Worm (Caenorhabditis elegans) whole organism, L4 larva: ENCODE data around the gene ceh-91.

Source experiments
- F10B5.3 ChIP-seq: sonication (generic microtip); optimal IDR thresholded peaks from 2 replicates; lab custom pipeline; 2016; ENCODE audit warnings: mild to moderate bottlenecking, missing genetic modification characterization, missing compliant biosample characterization
- F26F4.8 ChIP-seq: fragments of 200-800 bp; sonication (Bioruptor generic); conservative IDR thresholded peaks from 2 replicates; pipeline ENCODE4 v1.3.6; 2022; ENCODE audit warnings: missing genetic modification characterization, missing compliant biosample characterization
- F37D6.2 ChIP-seq: sonication (generic microtip); optimal IDR thresholded peaks from 2 replicates; lab custom pipeline; 2016; ENCODE audit warnings: mild to moderate bottlenecking, missing genetic modification characterization, missing compliant biosample characterization
- Y5F2A.4 ChIP-seq: fragments of 200-800 bp; sonication (Bioruptor generic); optimal IDR thresholded peaks from 2 replicates; lab custom pipeline; 2018; ENCODE audit warnings: mild to moderate bottlenecking, missing genetic modification characterization, missing compliant biosample characterization
- Y75B8A.6 ChIP-seq: fragments of 200-800 bp; sonication (Bioruptor generic); IDR thresholded peaks from 2 replicates; pipeline ENCODE4 v1.3.6; 2022; ENCODE audit warnings: missing genetic modification reagents, missing genetic modification characterization, missing compliant biosample characterization
- ama-1 ChIP-seq: fragments of 150-350 bp; optimal IDR thresholded peaks from 2 replicates; lab custom pipeline; 2014; ENCODE audit warnings: inconsistent platforms, mixed read lengths
- attf-4 ChIP-seq: sonication (generic microtip); optimal IDR thresholded peaks from 3 replicates; lab custom pipeline; 2017; ENCODE audit warnings: missing biosample characterization, missing genetic modification characterization
- ceh-62 ChIP-seq: sonication (generic microtip); optimal IDR thresholded peaks from 2 replicates; lab custom pipeline; 2017; ENCODE audit warnings: missing biosample characterization, missing genetic modification characterization
- daf-8 ChIP-seq: fragments of 200-800 bp; sonication (Bioruptor generic); IDR thresholded peaks from 2 replicates; pipeline ENCODE4 v1.3.6; 2022; ENCODE audit warnings: missing genetic modification characterization, missing compliant biosample characterization
- dmd-9 ChIP-seq: fragments of 200-800 bp; sonication (Bioruptor generic); IDR thresholded peaks from 2 replicates; pipeline ENCODE4 v1.3.6; 2022; ENCODE audit warnings: missing genetic modification reagents, missing genetic modification characterization, missing compliant biosample characterization
- dve-1 ChIP-seq: sonication (generic microtip); optimal IDR thresholded peaks from 2 replicates; lab custom pipeline; 2017; ENCODE audit warnings: antibody characterized with exemption, mild to moderate bottlenecking, missing genetic modification characterization, missing compliant biosample characterization; ENCODE audit not compliant: insufficient read depth
- egl-27 ChIP-seq: sonication (generic microtip); optimal IDR thresholded peaks from 3 replicates; lab custom pipeline; 2017; ENCODE audit warnings: missing biosample characterization, missing genetic modification reagents, missing genetic modification characterization
- egl-43 ChIP-seq: fragments of 200-800 bp; sonication (Bioruptor generic); IDR thresholded peaks from 2 replicates; pipeline ENCODE4 v1.3.6; 2022; ENCODE audit warnings: missing genetic modification reagents, missing genetic modification characterization, missing compliant biosample characterization
- fkh-10 ChIP-seq: fragments of 150-350 bp; optimal IDR thresholded peaks from 2 replicates; lab custom pipeline; 2014; ENCODE audit warnings: missing biosample characterization, missing genetic modification reagents, missing genetic modification characterization
- fos-1 ChIP-seq: fragments of 150-350 bp; optimal IDR thresholded peaks from 2 replicates; lab custom pipeline; 2014; ENCODE audit warnings: missing biosample characterization, missing genetic modification characterization
- hlh-11 ChIP-seq: fragments of 200-800 bp; sonication (Bioruptor generic); optimal IDR thresholded peaks from 2 replicates; lab custom pipeline; 2018; ENCODE audit warnings: mild to moderate bottlenecking, missing genetic modification characterization, missing compliant biosample characterization
- lim-7 ChIP-seq: fragments of 200-800 bp; sonication (Bioruptor generic); IDR thresholded peaks from 2 replicates; pipeline ENCODE4 v1.3.6; 2022; ENCODE audit warnings: missing genetic modification characterization, missing compliant biosample characterization
- lin-39 ChIP-seq: fragments of 150-350 bp; optimal IDR thresholded peaks from 2 replicates; lab custom pipeline; 2014; ENCODE audit warnings: missing biosample characterization, missing genetic modification reagents, missing genetic modification characterization
- madf-9 ChIP-seq: fragments of 200-800 bp; sonication (Bioruptor generic); conservative IDR thresholded peaks from 2 replicates; pipeline ENCODE4 v1.3.6; 2022; ENCODE audit warnings: missing genetic modification reagents, missing genetic modification characterization, missing compliant biosample characterization
- mdt-29 ChIP-seq: fragments of 200-800 bp; sonication (Bioruptor generic); IDR thresholded peaks from 2 replicates; pipeline ENCODE4 v1.3.6; 2022; ENCODE audit warnings: missing genetic modification reagents, missing genetic modification characterization, missing compliant biosample characterization
- mxl-2 ChIP-seq: fragments of 200-800 bp; sonication (Bioruptor generic); conservative IDR thresholded peaks from 2 replicates; pipeline ENCODE4 v1.3.6; 2022; ENCODE audit warnings: missing genetic modification reagents, missing genetic modification characterization, missing compliant biosample characterization
- nhr-10 ChIP-seq: fragments of 150-350 bp; optimal IDR thresholded peaks from 2 replicates; lab custom pipeline; 2014; ENCODE audit warnings: missing biosample characterization, missing genetic modification characterization
- nhr-237 ChIP-seq: sonication (generic microtip); optimal IDR thresholded peaks from 2 replicates; lab custom pipeline; 2017; ENCODE audit warnings: missing biosample characterization, missing genetic modification characterization
- nhr-77 ChIP-seq: fragments of 150-350 bp; optimal IDR thresholded peaks from 2 replicates; lab custom pipeline; 2014; ENCODE audit warnings: missing biosample characterization, missing genetic modification characterization
- pha-4 ChIP-seq, 2 experiments: fragments of 150-350 bp in 1 of 2; fragments of 200-800 bp in 1 of 2; sonication (Bioruptor generic) in 1 of 2; IDR thresholded peaks in 1 of 2; optimal IDR thresholded peaks in 1 of 2; 2 replicates each; pipeline versions ENCODE4 v1.3.6 to Lab custom; 2014 to 2022; ENCODE audit warnings: missing genetic modification characterization in 2 of 2, missing genetic modification reagents in 2 of 2, missing biosample characterization in 1 of 2, missing compliant biosample characterization in 1 of 2
- rbr-2 ChIP-seq: sonication (generic microtip); optimal IDR thresholded peaks from 2 replicates; lab custom pipeline; 2016; ENCODE audit warnings: missing genotype, missing genetic modification characterization, missing compliant biosample characterization
- set-16 ChIP-seq: fragments of 200-800 bp; sonication (Bioruptor generic); IDR thresholded peaks from 2 replicates; pipeline ENCODE4 v1.3.6; 2022; ENCODE audit warnings: missing genetic modification reagents, missing genetic modification characterization, missing compliant biosample characterization
- snpc-1.2 ChIP-seq: fragments of 200-800 bp; sonication (Bioruptor generic); IDR thresholded peaks from 2 replicates; pipeline ENCODE4 v1.3.6; 2022; ENCODE audit warnings: missing genetic modification reagents, missing genetic modification characterization, missing compliant biosample characterization
- snpc-4 ChIP-seq: fragments of 150-350 bp; optimal IDR thresholded peaks from 2 replicates; lab custom pipeline; 2014; ENCODE audit warnings: missing biosample characterization, missing genetic modification characterization
- spr-1 ChIP-seq: sonication (generic microtip); optimal IDR thresholded peaks from 2 replicates; lab custom pipeline; 2016; ENCODE audit warnings: mild to moderate bottlenecking, missing genetic modification characterization, missing compliant biosample characterization
- tag-97 ChIP-seq: fragments of 200-800 bp; sonication (Bioruptor generic); IDR thresholded peaks from 2 replicates; pipeline ENCODE4 v1.3.6; 2022; ENCODE audit warnings: missing genetic modification characterization, missing compliant biosample characterization
- tra-1 ChIP-seq: fragments of 200-800 bp; sonication (Bioruptor generic); IDR thresholded peaks from 2 replicates; pipeline ENCODE4 v1.3.6; 2022; ENCODE audit warnings: missing genetic modification reagents, missing genetic modification characterization, missing compliant biosample characterization
- unc-39 ChIP-seq: sonication (generic microtip); optimal IDR thresholded peaks from 2 replicates; lab custom pipeline; 2017; ENCODE audit warnings: missing biosample characterization, missing genetic modification characterization
- vab-7 ChIP-seq: fragments of 200-800 bp; sonication (Bioruptor generic); IDR thresholded peaks from 2 replicates; pipeline ENCODE4 v1.3.6; 2022; ENCODE audit warnings: missing genetic modification reagents, missing genetic modification characterization, missing compliant biosample characterization
- zfp-2 ChIP-seq: sonication (generic microtip); optimal IDR thresholded peaks from 2 replicates; lab custom pipeline; 2016; ENCODE audit warnings: mild to moderate bottlenecking, missing genetic modification characterization, missing compliant biosample characterization
- zfp-3 ChIP-seq: fragments of 200-800 bp; sonication (Bioruptor generic); conservative IDR thresholded peaks from 2 replicates; pipeline ENCODE4 v1.3.6; 2022; ENCODE audit warnings: missing genetic modification reagents, missing genetic modification characterization, missing compliant biosample characterization
- ztf-7 ChIP-seq: fragments of 150-350 bp; optimal IDR thresholded peaks from 2 replicates; lab custom pipeline; 2014; ENCODE audit warnings: missing biosample characterization, missing genetic modification characterization

The ceh-91 gene

DNA sequence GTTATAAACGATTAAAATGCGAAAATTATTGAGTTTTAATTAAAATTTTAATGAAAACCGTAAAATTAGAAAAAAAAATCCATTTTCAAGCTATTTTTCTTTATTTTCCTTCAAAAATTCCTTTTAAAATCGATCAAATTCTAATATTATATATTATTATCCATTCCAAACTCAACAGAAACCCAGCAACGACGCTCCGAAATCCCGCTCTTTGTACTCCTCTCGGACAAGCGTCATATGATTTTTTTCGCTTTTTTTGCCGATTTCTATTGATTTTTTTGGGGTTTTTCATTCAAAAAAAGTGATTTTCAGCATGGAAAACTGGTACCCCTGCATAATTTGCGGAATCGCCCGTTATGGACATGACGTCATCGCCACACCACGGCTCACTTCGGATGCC is at the start of gene ceh-91:
Gene ceh-91, plus strand, starts transcription at position 301 of the 400 bp plus-strand sequence.
- TF ChIP-seq nhr-10 (tag; lab: Kevin White, UChicago), result no peak
- no peak for TF ChIP-seq rbr-2 (tag; lab: Kevin White, UChicago)
- no peak for TF ChIP-seq vab-7
- no peak for TF ChIP-seq nhr-237 (tag; lab: Kevin White, UChicago)
- no peak for TF ChIP-seq fos-1 (tag; lab: Kevin White, UChicago)
- TF ChIP-seq pha-4 (GFP tag; IDR thresholded peaks at IDR 0.05; lab: Robert Waterston, UW), result no peak
- TF ChIP-seq pha-4 (tag; optimal IDR thresholded peaks at IDR 0.05; lab: Kevin White, UChicago), result no peak
- TF ChIP-seq spr-1 (tag; lab: Kevin White, UChicago), result no peak
- TF ChIP-seq attf-4, result no peak
- no peak for TF ChIP-seq lin-39
- no peak for TF ChIP-seq mdt-29 (GFP tag; lab: Robert Waterston, UW)
- TF ChIP-seq Y75B8A.6 (GFP tag; lab: Robert Waterston, UW), result no peak
- TF ChIP-seq fkh-10 (GFP tag; lab: Kevin White, UChicago), result no peak
- no peak for TF ChIP-seq egl-27 (tag; lab: Kevin White, UChicago)
- TF ChIP-seq tag-97 (GFP tag; lab: Robert Waterston, UW), result no peak
- TF ChIP-seq F37D6.2, result no peak
- no peak for TF ChIP-seq F10B5.3 (tag; lab: Kevin White, UChicago)
- no peak for TF ChIP-seq zfp-3

DNA sequence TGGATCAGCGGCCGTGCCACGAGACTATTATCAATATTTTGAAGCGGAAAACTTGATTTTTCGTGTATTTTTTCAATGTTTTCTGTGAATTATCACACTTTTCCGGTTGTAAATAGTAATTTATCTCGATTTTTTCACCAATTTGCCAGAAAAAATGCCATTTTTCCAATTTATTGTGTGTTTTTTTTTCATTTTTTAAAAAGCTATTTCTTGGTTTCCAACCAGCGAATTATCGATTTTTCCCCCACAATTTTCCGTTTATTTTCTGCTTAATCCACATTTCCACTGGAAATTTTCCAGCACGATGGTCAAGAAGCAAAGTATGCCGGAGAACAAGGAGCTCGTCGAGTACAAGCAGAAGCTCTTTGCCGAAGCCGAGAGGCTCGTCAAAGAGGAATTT is 48.7 kb upstream of the ceh-91 start, which contains the start of gene psme-3:
Gene psme-3, plus strand, starts transcription at position 301 of the 400 bp plus-strand sequence.
- TF ChIP-seq ama-1 (lab: Kevin White, UChicago) (peak; percentile 3), dve-1 (tag; lab: Kevin White, UChicago) (no peak), daf-8 (GFP tag; lab: Robert Waterston, UW) (no peak), tra-1 (no peak), unc-39 (tag; lab: Kevin White, UChicago) (no peak), nhr-237 (tag; lab: Kevin White, UChicago) (no peak), snpc-4 (no peak)

DNA sequence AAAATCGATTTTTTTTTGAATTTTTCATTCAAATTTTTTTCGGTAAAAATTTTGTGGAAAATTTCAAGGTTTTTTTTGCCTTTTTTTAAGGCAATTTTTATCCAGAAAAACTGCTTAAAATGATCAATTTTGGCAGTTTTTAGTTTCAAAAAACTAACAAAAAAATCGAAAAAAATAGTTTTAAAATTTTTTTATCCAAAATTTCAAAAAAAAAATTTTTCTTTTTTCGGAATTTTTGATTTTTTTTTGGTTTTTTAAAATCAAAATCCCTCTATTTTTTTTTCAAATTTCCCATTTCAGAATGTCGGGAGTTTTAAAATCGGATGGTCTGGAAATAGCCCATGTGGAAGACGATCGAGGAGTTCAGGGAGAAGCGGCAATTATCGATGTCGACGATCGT is 42.6 kb upstream of the ceh-91 start, which contains the start of gene Y66D12A.8:
Gene Y66D12A.8, plus strand, starts transcription at position 301 of the 400 bp plus-strand sequence.
- TF ChIP-seq hlh-11 (tag; lab: Kevin White, UChicago) (no peak), set-16 (GFP tag; lab: Robert Waterston, UW) (no peak), lim-7 (GFP tag; lab: Robert Waterston, UW) (no peak)

DNA sequence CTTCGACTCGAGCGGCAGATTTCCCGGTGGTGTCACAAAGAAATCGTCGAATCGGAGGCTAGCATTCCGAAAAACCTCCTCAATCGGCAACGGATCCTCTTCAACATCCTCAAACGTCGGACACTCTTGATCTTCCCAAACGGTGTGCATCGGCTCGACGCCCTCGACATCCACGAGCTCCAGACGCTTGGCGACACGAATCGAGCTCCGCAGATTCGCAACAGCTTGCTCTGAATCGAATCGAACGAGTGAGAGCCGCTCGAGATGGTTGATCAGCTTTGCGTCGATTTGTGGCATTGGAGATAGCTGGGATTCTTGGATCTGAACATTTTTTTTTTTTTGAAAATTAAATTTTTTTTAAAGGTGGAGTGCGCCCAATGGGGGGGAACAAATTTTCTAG is 37.2 kb upstream of the ceh-91 start:
- no peak for TF ChIP-seq fos-1 (tag; lab: Kevin White, UChicago)
- no peak for TF ChIP-seq attf-4
- no peak for TF ChIP-seq Y5F2A.4 (GFP tag; lab: Kevin White, UChicago)
- TF ChIP-seq dve-1 (tag; lab: Kevin White, UChicago), result no peak
- no peak for TF ChIP-seq zfp-2 (tag; lab: Kevin White, UChicago)
- TF ChIP-seq dmd-9 (GFP tag; lab: Robert Waterston, UW), result 0 out of 2 replicates have a peak, but pooled peaks have one; percentile 19
- TF ChIP-seq madf-9 (GFP tag; lab: Robert Waterston, UW), result no peak
- TF ChIP-seq set-16 (GFP tag; lab: Robert Waterston, UW), result peak; percentile 73
- TF ChIP-seq ztf-7 (tag; lab: Kevin White, UChicago), result no peak
- peak; percentile 53; the same call in 1 of the 2 replicates for TF ChIP-seq egl-43 (GFP tag; lab: Robert Waterston, UW)
- TF ChIP-seq F26F4.8 (GFP tag; lab: Robert Waterston, UW), result no peak
- no peak for TF ChIP-seq snpc-1.2 (GFP tag; lab: Robert Waterston, UW)
- no peak for TF ChIP-seq ceh-62 (tag; lab: Kevin White, UChicago)
- TF ChIP-seq nhr-77, result no peak
- TF ChIP-seq mxl-2 (GFP tag; lab: Robert Waterston, UW), result no peak
